Fruit fly (Drosophila melanogaster) whole organism, embryonic: ENCODE results near the gene Sirt6.

ENCODE experiments used
- CG10147 ChIP-seq: fragments of 200-800 bp; sonication (Bioruptor generic); optimal IDR thresholded peaks from 2 replicates; lab custom pipeline; 2019; ENCODE audit warnings: missing biosample characterization, mild to moderate bottlenecking, missing genetic modification characterization, moderate library complexity
- CG10267 ChIP-seq: fragments of 200-800 bp; sonication (Bioruptor generic); optimal IDR thresholded peaks from 2 replicates; lab custom pipeline; 2018; ENCODE audit warnings: missing biosample characterization, mild to moderate bottlenecking, missing genetic modification characterization, moderate library complexity
- CG10431 ChIP-seq: fragments of 200-800 bp; sonication (Bioruptor generic); optimal IDR thresholded peaks from 3 replicates; lab custom pipeline; 2018; ENCODE audit warnings: missing biosample characterization, mild to moderate bottlenecking, missing genetic modification characterization
- CG11504 ChIP-seq: fragments of 200-800 bp; sonication (Bioruptor generic); optimal IDR thresholded peaks from 3 replicates; lab custom pipeline; 2019; ENCODE audit warnings: missing biosample characterization, mild to moderate bottlenecking, missing genetic modification characterization, moderate library complexity
- CG12769 ChIP-seq: fragments of 200-800 bp; sonication (Bioruptor generic); optimal IDR thresholded peaks from 2 replicates; lab custom pipeline; 2019; ENCODE audit warnings: missing biosample characterization, mild to moderate bottlenecking, missing genetic modification characterization, moderate library complexity
- CG13123 ChIP-seq: fragments of 200-800 bp; sonication (Bioruptor generic); optimal IDR thresholded peaks from 2 replicates; lab custom pipeline; 2016; ENCODE audit warnings: missing biosample characterization, missing genetic modification characterization
- CG15601 ChIP-seq: fragments of 200-800 bp; sonication (Bioruptor generic); optimal IDR thresholded peaks from 3 replicates; lab custom pipeline; 2019; ENCODE audit warnings: missing biosample characterization, mild to moderate bottlenecking, missing genetic modification characterization, moderate library complexity
- CG17359 ChIP-seq: fragments of 200-800 bp; sonication (Bioruptor generic); optimal IDR thresholded peaks from 3 replicates; lab custom pipeline; 2018; ENCODE audit warnings: missing biosample characterization, mild to moderate bottlenecking, missing genetic modification characterization, moderate library complexity
- CG17802 ChIP-seq: fragments of 200-800 bp; sonication (Bioruptor generic); optimal IDR thresholded peaks from 2 replicates; lab custom pipeline; 2018; ENCODE audit warnings: missing biosample characterization, mild to moderate bottlenecking, missing genetic modification characterization, moderate library complexity
- CG2712 ChIP-seq: fragments of 200-800 bp; optimal IDR thresholded peaks from 3 replicates; lab custom pipeline; 2019; ENCODE audit warnings: missing biosample characterization, mild to moderate bottlenecking, missing genetic modification characterization, moderate library complexity
- CG3065 ChIP-seq: fragments of 200-800 bp; sonication (Bioruptor generic); optimal IDR thresholded peaks from 2 replicates; lab custom pipeline; 2016; ENCODE audit warnings: missing biosample characterization, missing genetic modification characterization
- CG3726 ChIP-seq: fragments of 200-800 bp; sonication (Bioruptor generic); IDR thresholded peaks from 3 replicates; pipeline ENCODE4, ENCODE4 v1.3.6; 2022; ENCODE audit warnings: missing biosample characterization, missing genetic modification characterization
- CG4617 ChIP-seq: fragments of 200-800 bp; sonication (Bioruptor generic); optimal IDR thresholded peaks from 3 replicates; lab custom pipeline; 2016; ENCODE audit warnings: missing biosample characterization, missing genetic modification characterization, borderline replicate concordance
- CG6654 ChIP-seq: fragments of 200-800 bp; sonication (Bioruptor generic); optimal IDR thresholded peaks from 2 replicates; lab custom pipeline; 2017; ENCODE audit warnings: missing biosample characterization, mild to moderate bottlenecking, missing genetic modification characterization
- CG6765 ChIP-seq: fragments of 200-800 bp; sonication (Bioruptor generic); optimal IDR thresholded peaks from 3 replicates; lab custom pipeline; 2017; ENCODE audit warnings: missing biosample characterization, mild to moderate bottlenecking, missing genetic modification characterization
- CG6791 ChIP-seq: fragments of 200-800 bp; sonication (Bioruptor generic); IDR thresholded peaks from 3 replicates; pipeline ENCODE4 v1.3.6; 2022; ENCODE audit warnings: missing biosample characterization, missing genetic modification characterization; ENCODE audit not compliant: partially characterized antibody
- CG7786 ChIP-seq: fragments of 200-800 bp; sonication (Bioruptor generic); optimal IDR thresholded peaks from 2 replicates; lab custom pipeline; 2016; ENCODE audit warnings: missing biosample characterization, missing genetic modification characterization
- CG9609 ChIP-seq: fragments of 200-800 bp; sonication (Bioruptor generic); optimal IDR thresholded peaks from 3 replicates; lab custom pipeline; 2016; ENCODE audit warnings: missing biosample characterization, missing genetic modification characterization
- CG9817 ChIP-seq: fragments of 200-800 bp; sonication (Bioruptor generic); optimal IDR thresholded peaks from 2 replicates; lab custom pipeline; 2018; ENCODE audit warnings: missing biosample characterization, mild to moderate bottlenecking, missing genetic modification characterization, moderate library complexity
- CTCF ChIP-seq: fragments of 200-800 bp; sonication (Bioruptor generic); optimal IDR thresholded peaks from 2 replicates; lab custom pipeline; 2017; ENCODE audit warnings: missing biosample characterization, mild to moderate bottlenecking, missing genetic modification characterization, moderate library complexity
- Chrac-16 ChIP-seq: fragments of 200-800 bp; sonication (Bioruptor generic); optimal IDR thresholded peaks from 3 replicates; lab custom pipeline; 2016; ENCODE audit warnings: missing biosample characterization, missing genetic modification characterization
- CoRest ChIP-seq: fragments of 200-800 bp; sonication (Bioruptor generic); optimal IDR thresholded peaks from 3 replicates; lab custom pipeline; 2018; ENCODE audit warnings: missing biosample characterization, mild to moderate bottlenecking, missing genetic modification characterization, moderate library complexity
- CrebB ChIP-seq: fragments of 200-800 bp; sonication (Bioruptor generic); optimal IDR thresholded peaks from 3 replicates; lab custom pipeline; 2018; ENCODE audit warnings: missing biosample characterization, mild to moderate bottlenecking, missing genetic modification characterization
- D19A ChIP-seq: fragments of 200-800 bp; optimal IDR thresholded peaks from 3 replicates; lab custom pipeline; 2019; ENCODE audit warnings: missing biosample characterization, mild to moderate bottlenecking, missing genetic modification characterization, moderate library complexity
- ERR ChIP-seq: fragments of 200-800 bp; sonication (Bioruptor generic); optimal IDR thresholded peaks from 2 replicates; lab custom pipeline; 2016; ENCODE audit warnings: missing biosample characterization, missing genetic modification characterization
- Ets97D ChIP-seq: fragments of 200-800 bp; sonication (Bioruptor generic); optimal IDR thresholded peaks from 3 replicates; lab custom pipeline; 2016; ENCODE audit warnings: missing biosample characterization, missing genetic modification characterization
- Fer3 ChIP-seq: fragments of 200-800 bp; sonication (Bioruptor generic); optimal IDR thresholded peaks from 2 replicates; lab custom pipeline; 2018; ENCODE audit warnings: missing biosample characterization, mild to moderate bottlenecking, missing genetic modification characterization, moderate library complexity
- Gug ChIP-seq: fragments of 200-800 bp; sonication (Bioruptor generic); IDR thresholded peaks from 4 replicates; pipeline ENCODE4 v1.3.6; 2022; ENCODE audit warnings: missing biosample characterization, missing genetic modification characterization
- HmgD ChIP-seq: fragments of 200-800 bp; sonication (Bioruptor generic); optimal IDR thresholded peaks from 3 replicates; lab custom pipeline; 2016; ENCODE audit warnings: missing biosample characterization, missing genetic modification characterization
- Hr3 ChIP-seq: fragments of 200-800 bp; sonication (Bioruptor generic); optimal IDR thresholded peaks from 3 replicates; lab custom pipeline; 2016; ENCODE audit warnings: missing biosample characterization, missing genetic modification characterization
- Hr39 ChIP-seq: fragments of >200 bp; optimal IDR thresholded peaks from 2 replicates; lab custom pipeline; 2017
- MTF-1 ChIP-seq: fragments of 200-800 bp; sonication (Bioruptor generic); optimal IDR thresholded peaks from 2 replicates; lab custom pipeline; 2018; ENCODE audit warnings: missing biosample characterization, mild to moderate bottlenecking, missing genetic modification characterization, borderline replicate concordance
- Mes4 ChIP-seq: fragments of 200-800 bp; sonication (Bioruptor generic); optimal IDR thresholded peaks from 2 replicates; lab custom pipeline; 2016; ENCODE audit warnings: missing biosample characterization, missing genetic modification characterization
- Opbp ChIP-seq: fragments of 200-800 bp; sonication (Bioruptor generic); IDR thresholded peaks from 3 replicates; pipeline ENCODE4 v1.3.6; 2022; ENCODE audit warnings: missing biosample characterization, missing genetic modification characterization; ENCODE audit not compliant: partially characterized antibody
- Usf ChIP-seq: fragments of 200-800 bp; sonication (Bioruptor generic); optimal IDR thresholded peaks from 2 replicates; lab custom pipeline; 2017; ENCODE audit warnings: missing genotype, missing biosample characterization, missing genetic modification characterization
- abd-A ChIP-seq: fragments of 200-800 bp; sonication (Bioruptor generic); optimal IDR thresholded peaks from 3 replicates; lab custom pipeline; 2019; ENCODE audit warnings: missing biosample characterization, mild to moderate bottlenecking, missing genetic modification characterization, moderate library complexity
- bab2 ChIP-seq: fragments of 200-800 bp; sonication (Bioruptor generic); optimal IDR thresholded peaks from 2 replicates; lab custom pipeline; 2016; ENCODE audit warnings: missing biosample characterization, missing genetic modification characterization
- bcd ChIP-seq: fragments of 200-800 bp; sonication (Bioruptor generic); optimal IDR thresholded peaks from 2 replicates; lab custom pipeline; 2017; ENCODE audit warnings: missing biosample characterization, mild to moderate bottlenecking, missing genetic modification characterization
- corto ChIP-seq: fragments of 200-800 bp; sonication (Bioruptor generic); optimal IDR thresholded peaks from 2 replicates; lab custom pipeline; 2016; ENCODE audit warnings: missing biosample characterization, mild to moderate bottlenecking, missing genetic modification characterization, moderate library complexity
- gcm ChIP-seq: fragments of 200-800 bp; sonication (Bioruptor generic); optimal IDR thresholded peaks from 2 replicates; lab custom pipeline; 2019; ENCODE audit warnings: missing biosample characterization, mild to moderate bottlenecking, missing genetic modification characterization, moderate library complexity
- ind ChIP-seq: fragments of 200-800 bp; sonication (Bioruptor generic); optimal IDR thresholded peaks from 3 replicates; lab custom pipeline; 2016; ENCODE audit warnings: missing biosample characterization, missing genetic modification characterization
- maf-S ChIP-seq: fragments of 200-800 bp; sonication (Bioruptor generic); optimal IDR thresholded peaks from 2 replicates; lab custom pipeline; 2016; ENCODE audit warnings: missing biosample characterization, missing genetic modification characterization
- nerfin-2 ChIP-seq: fragments of 200-800 bp; sonication (Bioruptor generic); IDR thresholded peaks from 2 replicates; pipeline ENCODE4 v1.3.6; 2022; ENCODE audit warnings: missing biosample characterization, missing genetic modification characterization; ENCODE audit not compliant: partially characterized antibody
- nmo ChIP-seq: fragments of 200-800 bp; sonication (Bioruptor generic); optimal IDR thresholded peaks from 2 replicates; lab custom pipeline; 2018; ENCODE audit warnings: missing biosample characterization, mild to moderate bottlenecking, missing genetic modification characterization, moderate library complexity
- nom ChIP-seq: fragments of 200-800 bp; sonication (Bioruptor generic); optimal IDR thresholded peaks from 2 replicates; lab custom pipeline; 2017; ENCODE audit warnings: missing biosample characterization, missing genetic modification characterization, mild to moderate bottlenecking, moderate library complexity, missing genetic modification reagents
- onecut ChIP-seq: fragments of 200-800 bp; sonication (Bioruptor generic); IDR thresholded peaks from 2 replicates; pipeline ENCODE4 v1.3.6; 2022; ENCODE audit warnings: missing biosample characterization, missing genetic modification characterization
- phol ChIP-seq: fragments of 200-800 bp; sonication (Bioruptor generic); optimal IDR thresholded peaks from 3 replicates; lab custom pipeline; 2018; ENCODE audit warnings: missing biosample characterization, mild to moderate bottlenecking, missing genetic modification characterization, moderate library complexity
- salm ChIP-seq: fragments of 200-800 bp; sonication (Bioruptor generic); optimal IDR thresholded peaks from 2 replicates; lab custom pipeline; 2018; ENCODE audit warnings: missing biosample characterization, mild to moderate bottlenecking, missing genetic modification characterization
- slp2 ChIP-seq: fragments of 200-800 bp; sonication (Bioruptor generic); optimal IDR thresholded peaks from 2 replicates; lab custom pipeline; 2016; ENCODE audit warnings: missing biosample characterization, missing genetic modification characterization
- tll ChIP-seq, 2 experiments: fragments of 200-800 bp in 1 of 2; fragments of >200 bp in 1 of 2; sonication (Bioruptor generic) in 1 of 2; optimal IDR thresholded peaks; 2 replicates each; lab custom pipeline; 2017 to 2019; ENCODE audit warnings: missing biosample characterization in 2 of 2, missing genetic modification characterization in 2 of 2, mild to moderate bottlenecking in 1 of 2, moderate library complexity in 1 of 2

The Sirt6 gene

DNA sequence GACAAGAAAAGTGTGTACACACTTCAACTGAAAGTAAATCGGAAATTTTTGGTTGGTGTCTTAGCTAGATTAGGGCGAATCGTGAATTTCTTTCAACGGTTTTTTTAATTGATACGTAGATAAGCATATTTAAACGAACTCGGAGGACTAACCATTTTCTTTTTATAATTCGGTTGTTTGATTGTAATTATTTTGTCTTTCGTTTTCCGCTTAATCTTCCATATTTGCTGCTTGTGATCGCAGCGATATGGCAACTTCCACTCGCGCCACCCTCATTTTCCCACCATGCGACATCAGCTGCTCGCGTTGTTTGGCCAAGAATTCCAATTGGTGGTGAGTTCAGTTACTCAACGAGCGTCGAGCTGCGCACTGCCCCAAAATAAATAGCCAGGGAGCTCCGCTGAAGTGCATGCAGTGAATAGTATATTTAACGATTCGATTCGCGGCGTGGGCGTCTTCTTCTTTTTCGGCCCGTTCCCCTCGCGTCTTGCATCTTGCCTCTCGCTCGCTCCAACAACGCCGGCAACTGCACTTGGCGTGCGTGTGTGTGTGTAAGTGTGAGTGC lies 2.4 kb upstream of the Sirt6 start, which contains the start of gene Nuak (continued):
- TF ChIP-seq CG15601 (peak; percentile 100), CG6654 (GFP tag; lab: Kevin White, UChicago) (peak; percentile 53), tll (GFP tag; optimal IDR thresholded peaks at IDR 0.05; lab: Kevin White, UChicago) (peak in 1 of 2 experiments; percentile 46), Mes4 (GFP tag; lab: Kevin White, UChicago) (peak; percentile 86), CTCF (GFP tag; lab: Kevin White, UChicago) (peak; percentile 65), nmo (peak; percentile 98), corto (GFP tag; lab: Kevin White, UChicago) (peak; percentile 54), nom (peak; percentile 46), CG10267 (peak; percentile 81), CG17359 (tag; lab: Kevin White, UChicago) (peak; percentile 74), CG9609 (GFP tag; lab: Kevin White, UChicago) (peak; percentile 93), CG9817 (tag; lab: Kevin White, UChicago) (peak; percentile 93), CG10147 (GFP tag; lab: Kevin White, UChicago) (peak; percentile 82), CG11504 (tag; lab: Kevin White, UChicago) (peak; percentile 80), Fer3 (peak; percentile 83), phol (peak; percentile 93), HmgD (peak; percentile 88), CG6791 (GFP tag; lab: Robert Waterston, UW) (no peak), Hr39 (lab: Kevin White, UChicago) (no peak), CG13123 (GFP tag; lab: Kevin White, UChicago) (peak; percentile 84), nerfin-2 (GFP tag; lab: Robert Waterston, UW) (no peak), Chrac-16 (GFP tag; lab: Kevin White, UChicago) (peak; percentile 91), Opbp (no peak), CG3065 (GFP tag; lab: Kevin White, UChicago) (peak; percentile 70), onecut (GFP tag; lab: Robert Waterston, UW) (peak; percentile 74), CG4617 (GFP tag; lab: Kevin White, UChicago) (peak; percentile 86), CG7786 (GFP tag; lab: Kevin White, UChicago) (peak; percentile 94), ind (GFP tag; lab: Kevin White, UChicago) (peak; percentile 95), CG10431 (GFP tag; lab: Kevin White, UChicago) (peak; percentile 42), salm (peak; percentile 44), CG2712 (peak; percentile 86), slp2 (GFP tag; lab: Kevin White, UChicago) (peak; percentile 97), D19A (tag; lab: Kevin White, UChicago) (peak; percentile 13), ERR (GFP tag; lab: Kevin White, UChicago) (peak; percentile 80), MTF-1 (GFP tag; lab: Kevin White, UChicago) (peak; percentile 96), abd-A (tag; lab: Kevin White, UChicago) (peak; percentile 71), bab2 (GFP tag; lab: Kevin White, UChicago) (peak; percentile 99), CG3726 (GFP tag; lab: Robert Waterston, UW) (no peak), CG6765 (GFP tag; lab: Kevin White, UChicago) (peak; percentile 54), Gug (GFP tag; lab: Robert Waterston, UW) (peak; percentile 97), maf-S (peak; percentile 87), gcm (GFP tag; lab: Kevin White, UChicago) (peak; percentile 59), CG17802 (tag; lab: Kevin White, UChicago) (peak; percentile 63), bcd (GFP tag; lab: Kevin White, UChicago) (peak; percentile 84), CG12769 (tag; lab: Kevin White, UChicago) (peak; percentile 85), Ets97D (GFP tag; lab: Kevin White, UChicago) (peak; percentile 96), CoRest (tag; lab: Kevin White, UChicago) (peak; percentile 90), CrebB (tag; lab: Kevin White, UChicago) (peak; percentile 72), Hr3 (GFP tag; lab: Kevin White, UChicago) (peak; percentile 87), Usf (GFP tag; lab: Kevin White, UChicago) (peak; percentile 58)
